Worm (Caenorhabditis elegans) whole organism, late embryonic: ENCODE measurements around the gene C13C4.8.

ENCODE experiments used
- ceh-6 ChIP-seq: fragments of 200-800 bp; sonication (Bioruptor generic); optimal IDR thresholded peaks from 2 replicates; lab custom pipeline; 2018; ENCODE audit warnings: mild to moderate bottlenecking, missing genetic modification characterization, missing compliant biosample characterization
- che-1 ChIP-seq: sonication (generic microtip); optimal IDR thresholded peaks from 2 replicates; lab custom pipeline; 2016; ENCODE audit warnings: mild to moderate bottlenecking, missing genetic modification characterization, missing compliant biosample characterization
- elt-2 ChIP-seq: sonication (generic microtip); optimal IDR thresholded peaks from 2 replicates; lab custom pipeline; 2016; ENCODE audit warnings: missing genetic modification reagents, missing genetic modification characterization, missing compliant biosample characterization
- fkh-10 ChIP-seq: fragments of 150-350 bp; optimal IDR thresholded peaks from 2 replicates; lab custom pipeline; 2014; ENCODE audit warnings: missing biosample characterization, missing genetic modification reagents, missing genetic modification characterization
- nfya-1 ChIP-seq: sonication (generic microtip); optimal IDR thresholded peaks from 2 replicates; lab custom pipeline; 2017; ENCODE audit warnings: missing genetic modification characterization, mild to moderate bottlenecking, missing compliant biosample characterization, antibody characterized with exemption, moderate library complexity
- nhr-11 ChIP-seq: fragments of 150-350 bp; optimal IDR thresholded peaks from 2 replicates; lab custom pipeline; 2014; ENCODE audit warnings: missing biosample characterization, missing genetic modification characterization
- rnt-1 ChIP-seq: sonication (generic microtip); optimal IDR thresholded peaks from 2 replicates; lab custom pipeline; 2016; ENCODE audit warnings: missing genetic modification characterization, missing compliant biosample characterization
- unc-3 ChIP-seq, 2 experiments: fragments of 200-800 bp in 1 of 2; sonication (Bioruptor generic) in 1 of 2; sonication (generic microtip) in 1 of 2; conservative IDR thresholded peaks in 1 of 2; optimal IDR thresholded peaks in 1 of 2; 2 replicates each; pipeline versions ENCODE4 v1.3.6 to Lab custom; 2016 to 2022; ENCODE audit warnings: missing compliant biosample characterization in 2 of 2, missing genetic modification characterization in 2 of 2, missing genetic modification reagents in 1 of 2

DNA sequence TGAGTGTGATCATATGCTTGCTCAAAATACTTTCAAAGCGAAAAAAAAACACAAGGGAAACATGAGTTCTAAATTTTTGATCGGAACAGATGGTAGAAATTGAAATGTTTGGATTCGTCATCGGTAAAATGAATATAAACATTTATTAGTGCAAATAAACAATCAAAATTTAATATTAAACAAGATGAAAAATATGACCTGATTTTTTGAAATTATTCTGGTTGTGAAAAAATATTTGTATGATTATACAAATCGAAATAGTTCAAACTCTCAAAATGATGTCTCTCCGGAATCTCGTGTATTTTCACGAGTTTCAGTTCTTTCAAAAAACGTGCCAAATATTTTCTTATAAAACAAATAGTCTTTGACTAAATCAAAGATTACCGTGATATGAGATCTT is 2.6 kb downstream of the C13C4.8 start, which contains the start of gene C13C4.7:
- TF ChIP-seq unc-3 (GFP tag; conservative IDR thresholded peaks at IDR 0.05; lab: Robert Waterston, UW) (no peak), unc-3 (tag; optimal IDR thresholded peaks at IDR 0.05; lab: Kevin White, UChicago) (no peak), nhr-11 (no peak), elt-2 (tag; lab: Kevin White, UChicago) (no peak), fkh-10 (GFP tag; lab: Kevin White, UChicago) (no peak), ceh-6 (no peak), nfya-1 (tag; lab: Kevin White, UChicago) (no peak), rnt-1 (tag; lab: Kevin White, UChicago) (no peak), che-1 (tag; lab: Kevin White, UChicago) (no peak)
